Fruit fly (Drosophila melanogaster) whole organism, embryonic: ENCODE data around the gene Mkp3.

Experiments
- C15 ChIP-seq: fragments of 200-800 bp; sonication (Bioruptor generic); IDR thresholded peaks from 3 replicates; pipeline ENCODE4 v1.3.6; 2022; ENCODE audit warnings: missing biosample characterization, missing genetic modification characterization
- CG1024 ChIP-seq: fragments of 200-800 bp; sonication (Bioruptor generic); IDR thresholded peaks from 2 replicates; pipeline ENCODE4 v1.3.6; 2022; ENCODE audit warnings: missing biosample characterization, missing genetic modification characterization
- CG11247 ChIP-seq: fragments of 200-800 bp; sonication (Bioruptor generic); IDR thresholded peaks from 2 replicates; pipeline ENCODE4 v1.3.6; 2022; ENCODE audit warnings: missing biosample characterization, missing genetic modification characterization
- CG11695 ChIP-seq: fragments of 200-800 bp; sonication (Bioruptor generic); IDR thresholded peaks from 3 replicates; pipeline ENCODE4 v1.3.6; 2022; ENCODE audit warnings: missing biosample characterization, missing genetic modification characterization
- CG12219 ChIP-seq: fragments of 200-800 bp; sonication (Bioruptor generic); optimal IDR thresholded peaks from 3 replicates; lab custom pipeline; 2018; ENCODE audit warnings: missing biosample characterization, mild to moderate bottlenecking, missing genetic modification characterization
- CG12659 ChIP-seq: fragments of 200-800 bp; sonication (Bioruptor generic); optimal IDR thresholded peaks from 3 replicates; lab custom pipeline; 2017; ENCODE audit warnings: mild to moderate bottlenecking, missing biosample characterization, missing genetic modification reagents, missing genetic modification characterization
- CG12769 ChIP-seq: fragments of 200-800 bp; sonication (Bioruptor generic); optimal IDR thresholded peaks from 2 replicates; lab custom pipeline; 2019; ENCODE audit warnings: missing biosample characterization, mild to moderate bottlenecking, missing genetic modification characterization, moderate library complexity
- CG1603 ChIP-seq: fragments of 200-800 bp; sonication (Bioruptor generic); optimal IDR thresholded peaks from 2 replicates; lab custom pipeline; 2019; ENCODE audit warnings: missing biosample characterization, mild to moderate bottlenecking, missing genetic modification characterization, moderate library complexity
- CG16813 ChIP-seq: fragments of 200-800 bp; sonication (Bioruptor generic); IDR thresholded peaks from 3 replicates; pipeline ENCODE4 v1.3.6; 2022; ENCODE audit warnings: missing biosample characterization, missing genetic modification characterization; ENCODE audit not compliant: partially characterized antibody
- CG17359 ChIP-seq: fragments of 200-800 bp; sonication (Bioruptor generic); optimal IDR thresholded peaks from 3 replicates; lab custom pipeline; 2018; ENCODE audit warnings: missing biosample characterization, mild to moderate bottlenecking, missing genetic modification characterization, moderate library complexity
- CG17612 ChIP-seq: fragments of 200-800 bp; sonication (Bioruptor generic); IDR thresholded peaks from 2 replicates; pipeline ENCODE4 v1.3.6; 2022; ENCODE audit warnings: missing biosample characterization, missing genetic modification characterization
- CG18619 ChIP-seq: fragments of 200-800 bp; sonication (Bioruptor generic); optimal IDR thresholded peaks from 3 replicates; lab custom pipeline; 2017; ENCODE audit warnings: missing biosample characterization, mild to moderate bottlenecking, missing genetic modification characterization
- CG2116 ChIP-seq: fragments of 200-800 bp; sonication (Bioruptor generic); optimal IDR thresholded peaks from 3 replicates; lab custom pipeline; 2018; ENCODE audit warnings: missing biosample characterization, mild to moderate bottlenecking, missing genetic modification characterization
- CG32532 ChIP-seq: fragments of 200-800 bp; sonication (Bioruptor generic); IDR thresholded peaks from 2 replicates; pipeline ENCODE4 v1.3.6; 2022; ENCODE audit warnings: missing biosample characterization, missing genetic modification characterization
- CG4328 ChIP-seq: fragments of 200-800 bp; sonication (Bioruptor generic); optimal IDR thresholded peaks from 3 replicates; lab custom pipeline; 2017; ENCODE audit warnings: missing biosample characterization, missing genetic modification reagents, missing genetic modification characterization
- CG4617 ChIP-seq: fragments of 200-800 bp; sonication (Bioruptor generic); optimal IDR thresholded peaks from 3 replicates; lab custom pipeline; 2016; ENCODE audit warnings: missing biosample characterization, missing genetic modification characterization, borderline replicate concordance
- CG4707 ChIP-seq: fragments of 200-800 bp; sonication (Bioruptor generic); optimal IDR thresholded peaks from 2 replicates; lab custom pipeline; 2018; ENCODE audit warnings: missing biosample characterization, mild to moderate bottlenecking, missing genetic modification characterization, moderate library complexity
- CG6854 ChIP-seq: fragments of 200-800 bp; sonication (Bioruptor generic); optimal IDR thresholded peaks from 3 replicates; lab custom pipeline; 2017; ENCODE audit warnings: missing biosample characterization, mild to moderate bottlenecking, missing genetic modification characterization
- CG7372 ChIP-seq: fragments of 200-800 bp; sonication (Bioruptor generic); IDR thresholded peaks from 2 replicates; pipeline ENCODE4 v1.3.6; 2022; ENCODE audit warnings: missing biosample characterization, missing genetic modification characterization
- CG7928 ChIP-seq: fragments of 200-800 bp; sonication (Bioruptor generic); optimal IDR thresholded peaks from 2 replicates; lab custom pipeline; 2017; ENCODE audit warnings: missing biosample characterization, mild to moderate bottlenecking, missing genetic modification characterization
- CG9932 ChIP-seq: fragments of 200-800 bp; sonication (Bioruptor generic); IDR thresholded peaks from 2 replicates; pipeline ENCODE4 v1.3.6; 2022; ENCODE audit warnings: missing biosample characterization, missing genetic modification characterization
- Ets65A ChIP-seq: fragments of 200-800 bp; sonication (Bioruptor generic); peaks from one replicate; lab custom pipeline; 2016; ENCODE audit warnings: missing biosample characterization, missing genetic modification characterization
- HHEX ChIP-seq: fragments of 200-800 bp; sonication (Bioruptor generic); optimal IDR thresholded peaks from 3 replicates; lab custom pipeline; 2017; ENCODE audit warnings: missing biosample characterization, mild to moderate bottlenecking, missing genetic modification characterization, missing genetic modification reagents
- HLHmδ ChIP-seq: fragments of 200-800 bp; sonication (Bioruptor generic); optimal IDR thresholded peaks from 2 replicates; lab custom pipeline; 2018; ENCODE audit warnings: missing biosample characterization, mild to moderate bottlenecking, missing genetic modification characterization, moderate library complexity
- Hr3 ChIP-seq: fragments of 200-800 bp; sonication (Bioruptor generic); optimal IDR thresholded peaks from 3 replicates; lab custom pipeline; 2016; ENCODE audit warnings: missing biosample characterization, missing genetic modification characterization
- Rfx ChIP-seq: fragments of 200-800 bp; sonication (Bioruptor generic); IDR thresholded peaks from 2 replicates; pipeline ENCODE4 v1.3.6; 2022; ENCODE audit warnings: missing biosample characterization, missing genetic modification characterization
- Sry-δ ChIP-seq: fragments of 200-800 bp; sonication (Bioruptor generic); optimal IDR thresholded peaks from 2 replicates; lab custom pipeline; 2016; ENCODE audit warnings: missing biosample characterization, missing genetic modification characterization
- TFAM ChIP-seq: fragments of 200-800 bp; sonication (Bioruptor generic); optimal IDR thresholded peaks from 2 replicates; lab custom pipeline; 2017; ENCODE audit warnings: missing biosample characterization, missing genetic modification characterization, inconsistent platforms
- Vsx1 ChIP-seq: fragments of 200-800 bp; sonication (Bioruptor generic); optimal IDR thresholded peaks from 2 replicates; lab custom pipeline; 2017; ENCODE audit warnings: missing biosample characterization, mild to moderate bottlenecking, missing genetic modification characterization, missing genetic modification reagents
- br ChIP-seq: fragments of >200 bp; optimal IDR thresholded peaks from 2 replicates; lab custom pipeline; 2017
- cato ChIP-seq: fragments of 200-800 bp; sonication (Bioruptor generic); optimal IDR thresholded peaks from 2 replicates; lab custom pipeline; 2016; ENCODE audit warnings: missing biosample characterization, missing genetic modification characterization, borderline replicate concordance
- ci ChIP-seq: fragments of 200-800 bp; sonication (Bioruptor generic); IDR thresholded peaks from 3 replicates; pipeline ENCODE4 v1.3.6; 2022; ENCODE audit warnings: missing biosample characterization, missing genetic modification characterization
- crol ChIP-seq: fragments of 200-800 bp; sonication (Bioruptor generic); IDR thresholded peaks from 2 replicates; pipeline ENCODE4 v1.3.6; 2022; ENCODE audit warnings: missing biosample characterization, missing genetic modification characterization
- dysf ChIP-seq: fragments of 200-800 bp; sonication (Bioruptor generic); IDR thresholded peaks from 3 replicates; pipeline ENCODE4 v1.3.6; 2022; ENCODE audit warnings: missing biosample characterization, missing genetic modification characterization
- esg ChIP-seq: fragments of 200-800 bp; sonication (Bioruptor generic); conservative IDR thresholded peaks from 2 replicates; pipeline ENCODE4 v1.3.6; 2022; ENCODE audit warnings: missing biosample characterization, missing genetic modification characterization
- exex ChIP-seq: fragments of 200-800 bp; sonication (Bioruptor generic); optimal IDR thresholded peaks from 4 replicates; lab custom pipeline; 2018; ENCODE audit warnings: missing biosample characterization, mild to moderate bottlenecking, missing genetic modification characterization, moderate library complexity
- grau ChIP-seq: fragments of 200-800 bp; optimal IDR thresholded peaks from 3 replicates; lab custom pipeline; 2019; ENCODE audit warnings: missing biosample characterization, mild to moderate bottlenecking, missing genetic modification characterization, moderate library complexity
- hbn ChIP-seq: fragments of 200-800 bp; sonication (Bioruptor generic); IDR thresholded peaks from 2 replicates; pipeline ENCODE4 v1.3.6; 2022; ENCODE audit warnings: missing biosample characterization, missing genetic modification characterization; ENCODE audit not compliant: partially characterized antibody
- kah ChIP-seq: fragments of 200-800 bp; sonication (Bioruptor generic); optimal IDR thresholded peaks from 2 replicates; lab custom pipeline; 2018; ENCODE audit warnings: missing biosample characterization, mild to moderate bottlenecking, missing genetic modification characterization
- maf-S ChIP-seq: fragments of 200-800 bp; sonication (Bioruptor generic); optimal IDR thresholded peaks from 2 replicates; lab custom pipeline; 2016; ENCODE audit warnings: missing biosample characterization, missing genetic modification characterization
- mam ChIP-seq: fragments of 200-800 bp; sonication (Bioruptor generic); optimal IDR thresholded peaks from 3 replicates; lab custom pipeline; 2016; ENCODE audit warnings: missing biosample characterization, missing genetic modification characterization
- nerfin-1 ChIP-seq: fragments of 200-800 bp; sonication (Bioruptor generic); optimal IDR thresholded peaks from 3 replicates; lab custom pipeline; 2019; ENCODE audit warnings: missing biosample characterization, mild to moderate bottlenecking, missing genetic modification characterization, moderate library complexity
- pho ChIP-seq: fragments of 200-800 bp; sonication (Bioruptor generic); optimal IDR thresholded peaks from 2 replicates; lab custom pipeline; 2016; ENCODE audit warnings: missing biosample characterization, missing genetic modification characterization
- prd ChIP-seq, 3 experiments: fragments of >200 bp in 2 of 3; fragments of 200-800 bp in 1 of 3; sonication (Bioruptor generic) in 1 of 3; optimal IDR thresholded peaks in 2 of 3; IDR thresholded peaks in 1 of 3; 2 replicates in 2 of 3; 3 replicates in 1 of 3; pipeline versions ENCODE4 v1.3.6 to Lab custom; 2017 to 2022; ENCODE audit warnings: missing biosample characterization in 1 of 3, missing genetic modification characterization in 1 of 3
- pros ChIP-seq: fragments of 200-800 bp; sonication (Bioruptor generic); optimal IDR thresholded peaks from 3 replicates; lab custom pipeline; 2019; ENCODE audit warnings: missing biosample characterization, mild to moderate bottlenecking, missing genetic modification characterization, moderate library complexity
- ranshi ChIP-seq: fragments of 200-800 bp; sonication (Bioruptor generic); IDR thresholded peaks from 2 replicates; pipeline ENCODE4 v1.3.6; 2022; ENCODE audit warnings: missing biosample characterization, missing genetic modification characterization
- sens ChIP-seq: fragments of 200-800 bp; sonication (Bioruptor generic); peaks from one replicate; lab custom pipeline; 2016; ENCODE audit warnings: missing biosample characterization, missing genetic modification characterization
- sim ChIP-seq: fragments of 200-800 bp; sonication (Bioruptor generic); IDR thresholded peaks from 2 replicates; pipeline ENCODE4 v1.3.6; 2022; ENCODE audit warnings: missing biosample characterization, missing genetic modification characterization
- slou ChIP-seq: fragments of 200-800 bp; sonication (Bioruptor generic); optimal IDR thresholded peaks from 3 replicates; lab custom pipeline; 2016; ENCODE audit warnings: missing biosample characterization, missing genetic modification characterization
- tio ChIP-seq: fragments of 200-800 bp; sonication (Bioruptor generic); optimal IDR thresholded peaks from 2 replicates; lab custom pipeline; 2017; ENCODE audit warnings: missing biosample characterization, missing genetic modification characterization, inconsistent platforms
- vvl ChIP-seq: fragments of 200-800 bp; sonication (Bioruptor generic); IDR thresholded peaks from 2 replicates; pipeline ENCODE4 v1.3.6; 2022; ENCODE audit warnings: missing biosample characterization, missing genetic modification characterization

Mkp3 gene

dm6 chr3L:19018440-19018839, 67.8 kb downstream of the Mkp3 start (continued):
- TF ChIP-seq ci (GFP tag; lab: Robert Waterston, UW): 0 out of 3 replicates have a peak, but pooled peaks have one; percentile 17
- no peak for TF ChIP-seq hbn (GFP tag; lab: Robert Waterston, UW)
- no peak for TF ChIP-seq CG18619 (GFP tag; lab: Kevin White, UChicago)
- no peak for TF ChIP-seq br (lab: Kevin White, UChicago)
- no peak for TF ChIP-seq CG4617 (GFP tag; lab: Kevin White, UChicago)
- no peak for TF ChIP-seq pros (GFP tag; lab: Kevin White, UChicago)
- no peak for TF ChIP-seq CG6854 (GFP tag; lab: Kevin White, UChicago)
- TF ChIP-seq Vsx1 (GFP tag; lab: Kevin White, UChicago): no peak
- no peak for TF ChIP-seq pho (GFP tag; lab: Kevin White, UChicago)
- TF ChIP-seq ranshi (GFP tag; lab: Robert Waterston, UW): peak; percentile 23; the same call in 1 of the 2 replicates
- peak; percentile 51; the same call in 1 of the 2 replicates for TF ChIP-seq CG32532 (GFP tag; lab: Robert Waterston, UW)
- no peak for TF ChIP-seq sim (GFP tag; lab: Robert Waterston, UW)
- TF ChIP-seq Ets65A (GFP tag; lab: Kevin White, UChicago): peak; percentile 69
- no peak for TF ChIP-seq CG1024 (GFP tag; lab: Robert Waterston, UW)
- no peak for TF ChIP-seq TFAM (GFP tag; lab: Kevin White, UChicago)
- TF ChIP-seq esg (GFP tag; lab: Robert Waterston, UW): no peak
- no peak for TF ChIP-seq tio (GFP tag; lab: Kevin White, UChicago)
- TF ChIP-seq prd (optimal IDR thresholded peaks at IDR 0.05; lab: Kevin White, UChicago): no peak
- TF ChIP-seq prd (GFP tag; IDR thresholded peaks at IDR 0.05; lab: Robert Waterston, UW): 0 out of 3 replicates have a peak, but pooled peaks have one; percentile 11
- TF ChIP-seq grau (tag; lab: Kevin White, UChicago): no peak
- TF ChIP-seq CG12769 (tag; lab: Kevin White, UChicago): peak; percentile 80
- no peak for TF ChIP-seq CG4707 (GFP tag; lab: Kevin White, UChicago)
- no peak for TF ChIP-seq kah (GFP tag; lab: Kevin White, UChicago)
- peak; percentile 27 for TF ChIP-seq CG1603 (tag; lab: Kevin White, UChicago)
- 0 out of 3 replicates have a peak, but pooled peaks have one; percentile 18 for TF ChIP-seq dysf (GFP tag; lab: Robert Waterston, UW)
- TF ChIP-seq CG17359 (tag; lab: Kevin White, UChicago): no peak
- no peak for TF ChIP-seq CG11247
- no peak for TF ChIP-seq CG7928 (GFP tag; lab: Kevin White, UChicago)
- TF ChIP-seq sens: no peak
- TF ChIP-seq HLHmδ: no peak
- no peak for TF ChIP-seq slou (GFP tag; lab: Kevin White, UChicago)
- peak; percentile 10 for TF ChIP-seq HHEX (GFP tag; lab: Kevin White, UChicago)
- peak; percentile 46; the same call in 1 of the 2 replicates for TF ChIP-seq Rfx (GFP tag; lab: Robert Waterston, UW)
- no peak for TF ChIP-seq Sry-δ
- TF ChIP-seq mam (GFP tag; lab: Kevin White, UChicago): peak; percentile 31
- TF ChIP-seq Hr3 (GFP tag; lab: Kevin White, UChicago): no peak
- TF ChIP-seq CG11695 (GFP tag; lab: Robert Waterston, UW): no peak
- no peak for TF ChIP-seq exex
- TF ChIP-seq CG4328 (GFP tag; lab: Kevin White, UChicago): no peak
- TF ChIP-seq cato (GFP tag; lab: Kevin White, UChicago): no peak
- no peak for TF ChIP-seq maf-S (GFP tag; lab: Kevin White, UChicago)
- TF ChIP-seq CG16813 (GFP tag; lab: Robert Waterston, UW): no peak
- TF ChIP-seq CG7372 (GFP tag; lab: Robert Waterston, UW): peak; percentile 39; the same call in 1 of the 2 replicates
- no peak for TF ChIP-seq CG12219 (GFP tag; lab: Kevin White, UChicago)
- peak; percentile 49 for TF ChIP-seq CG9932
- TF ChIP-seq CG12659 (GFP tag; lab: Kevin White, UChicago): peak; percentile 1
- TF ChIP-seq CG17612: no peak
- TF ChIP-seq CG2116 (GFP tag; lab: Kevin White, UChicago): no peak
- TF ChIP-seq nerfin-1 (tag; lab: Kevin White, UChicago): no peak
- peak; percentile 51 for TF ChIP-seq vvl (GFP tag; lab: Robert Waterston, UW)
- TF ChIP-seq crol (GFP tag; lab: Robert Waterston, UW): peak; percentile 77
- 0 out of 3 replicates have a peak, but pooled peaks have one; percentile 21 for TF ChIP-seq C15 (GFP tag; lab: Robert Waterston, UW)
